Worm (Caenorhabditis elegans): Measurements from ENCODE around the gene tba-9.

DNA sequence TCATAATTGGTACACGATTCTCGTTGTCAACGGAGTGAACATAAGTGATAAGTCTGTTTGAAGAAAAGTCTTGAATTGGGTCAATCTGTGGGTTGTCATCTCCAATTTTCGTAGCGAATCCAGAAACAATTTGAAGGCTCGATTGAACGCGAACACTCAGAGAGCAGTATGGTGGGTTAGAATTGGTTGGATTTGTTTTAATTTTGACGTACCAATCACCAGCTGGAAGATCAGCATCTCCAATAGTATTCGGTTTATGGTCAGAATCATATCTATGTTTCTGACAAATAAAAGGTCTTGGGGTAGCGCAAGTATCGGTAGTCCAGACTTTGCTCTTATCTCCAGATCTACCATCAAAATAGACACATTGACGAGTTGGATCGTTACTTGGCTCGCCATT lies 22.0 kb upstream of the tba-9 start:
- TF ChIP-seq hlh-30 (tag; optimal IDR thresholded peaks at IDR 0.05; ENCODE audit: insufficient read depth) (no peak), F10B5.3 (tag; optimal IDR thresholded peaks at IDR 0.05) (no peak), hlh-11 (tag; optimal IDR thresholded peaks at IDR 0.05) (no peak), snpc-4 (tag; optimal IDR thresholded peaks at IDR 0.05) (no peak), fkh-10 (GFP tag; optimal IDR thresholded peaks at IDR 0.05) (no peak), ceh-28 (tag; optimal IDR thresholded peaks at IDR 0.05) (no peak), lin-15B (tag; optimal IDR thresholded peaks at IDR 0.05) (no peak), nhr-237 (tag; optimal IDR thresholded peaks at IDR 0.05) (no peak), nhr-11 (tag; optimal IDR thresholded peaks at IDR 0.05) (no peak), lin-38 (GFP tag; IDR thresholded peaks at IDR 0.05) (no peak), pha-4 (GFP tag; IDR thresholded peaks at IDR 0.05) (no peak), pha-4 (tag; optimal IDR thresholded peaks at IDR 0.05) (no peak), zag-1 (tag; optimal IDR thresholded peaks at IDR 0.05) (no peak), lin-39 (tag; optimal IDR thresholded peaks at IDR 0.05) (no peak), mdl-1 (tag; optimal IDR thresholded peaks at IDR 0.05) (no peak)

Data from whole organism, L4 larva.